Worm (Caenorhabditis elegans) whole organism, midembryonic: ENCODE results near the gene F44B9.5.

ENCODE experiments used
- klf-2 ChIP-seq: fragments of 200-800 bp; sonication (Bioruptor generic); conservative IDR thresholded peaks from 2 replicates; pipeline ENCODE4 v1.3.6; 2022; ENCODE audit warnings: missing genetic modification reagents, missing genetic modification characterization, missing compliant biosample characterization
- med-1 ChIP-seq: sonication (generic microtip); optimal IDR thresholded peaks from 2 replicates; lab custom pipeline; 2017; ENCODE audit warnings: missing genetic modification characterization, mild to moderate bottlenecking, missing compliant biosample characterization, antibody characterized with exemption, missing genetic modification reagents; ENCODE audit not compliant: insufficient read depth
- ref-1 ChIP-seq: fragments of 200-800 bp; sonication (Bioruptor generic); conservative IDR thresholded peaks from 2 replicates; pipeline ENCODE4 v1.3.6; 2022; ENCODE audit warnings: missing genetic modification reagents, missing genetic modification characterization, missing compliant biosample characterization
- tab-1 ChIP-seq: fragments of 200-800 bp; sonication (Bioruptor generic); IDR thresholded peaks from 2 replicates; pipeline ENCODE4 v1.3.6; 2022; ENCODE audit warnings: missing genetic modification characterization, missing compliant biosample characterization
- ztf-23 ChIP-seq: fragments of 200-800 bp; sonication (Bioruptor generic); IDR thresholded peaks from 2 replicates; pipeline ENCODE4 v1.3.6; 2022; ENCODE audit warnings: missing genetic modification reagents, missing genetic modification characterization, missing compliant biosample characterization

ce11 chrIII:7981233-7981632, 35.1 kb downstream of the F44B9.5 start:
- TF ChIP-seq ztf-23 (GFP tag; lab: Robert Waterston, UW) (no peak), klf-2 (no peak), med-1 (no peak), ref-1 (no peak), tab-1 (GFP tag; lab: Robert Waterston, UW) (no peak)
